Worm (Caenorhabditis elegans): ENCODE measurements around the gene kin-21.

Gene kin-21

DNA sequence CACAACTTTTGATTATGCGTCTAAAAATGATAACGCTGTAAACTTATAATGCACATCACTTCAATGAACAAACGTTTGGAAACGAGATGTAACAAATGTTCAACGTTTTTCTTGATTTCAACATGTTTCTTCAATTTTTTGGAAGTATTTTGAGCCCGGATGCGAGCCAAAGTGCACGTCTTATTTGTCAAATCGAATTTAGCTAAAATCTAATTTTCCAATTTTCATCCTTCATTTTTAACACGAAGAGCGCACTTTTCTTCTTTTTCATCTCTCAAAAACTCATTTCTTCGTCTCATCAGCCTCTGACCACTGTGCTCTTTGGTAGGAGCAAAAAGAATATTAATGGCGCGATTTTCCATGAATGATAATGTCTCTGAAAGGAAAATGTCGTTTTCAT lies 34.4 kb upstream of the kin-21 start (continued):
- TF ChIP-seq fkh-10 (GFP tag; optimal IDR thresholded peaks at IDR 0.05) = peak; percentile 52
- no peak for TF ChIP-seq mdl-1 (tag; optimal IDR thresholded peaks at IDR 0.05)
- TF ChIP-seq snpc-4 (tag; optimal IDR thresholded peaks at IDR 0.05) = no peak
- no peak for TF ChIP-seq rnt-1 (tag; optimal IDR thresholded peaks at IDR 0.05)
- no peak for TF ChIP-seq C34B4.2 (tag; optimal IDR thresholded peaks at IDR 0.05)
- no peak for TF ChIP-seq nhr-11 (tag; optimal IDR thresholded peaks at IDR 0.05)
- no peak for TF ChIP-seq xbp-1 (tag; optimal IDR thresholded peaks at IDR 0.05)
- TF ChIP-seq fkh-4 (tag; optimal IDR thresholded peaks at IDR 0.05; ENCODE audit: borderline replicate concordance) = no peak
- no peak for TF ChIP-seq zag-1 (tag; optimal IDR thresholded peaks at IDR 0.05)
- TF ChIP-seq unc-30 (tag; optimal IDR thresholded peaks at IDR 0.05) = no peak
- TF ChIP-seq nhr-84 (tag; optimal IDR thresholded peaks at IDR 0.05) = no peak
- TF ChIP-seq tlp-1 (tag; optimal IDR thresholded peaks at IDR 0.05) = no peak
- no peak for TF ChIP-seq nhr-237 (tag; optimal IDR thresholded peaks at IDR 0.05)
- TF ChIP-seq lsy-2 (tag; optimal IDR thresholded peaks at IDR 0.05) = no peak
- TF ChIP-seq ceh-63 (GFP tag; optimal IDR thresholded peaks at IDR 0.05) = no peak
- peak; percentile 8 for TF ChIP-seq nhr-47 (tag; optimal IDR thresholded peaks at IDR 0.05)
- no peak for TF ChIP-seq Y116A8C.19 (tag; optimal IDR thresholded peaks at IDR 0.05; ENCODE audit: borderline replicate concordance)
- TF ChIP-seq egl-13 (tag; optimal IDR thresholded peaks at IDR 0.05) = no peak
- no peak for TF ChIP-seq alr-1 (tag; optimal IDR thresholded peaks at IDR 0.05; ENCODE audit: borderline replicate concordance)
- TF ChIP-seq blmp-1 (tag; optimal IDR thresholded peaks at IDR 0.05) = no peak
- peak; percentile 46 for TF ChIP-seq ceh-8 (GFP tag; optimal IDR thresholded peaks at IDR 0.05)
- no peak for TF ChIP-seq C04F5.9 (tag; optimal IDR thresholded peaks at IDR 0.05)
- TF ChIP-seq elt-2 (tag; optimal IDR thresholded peaks at IDR 0.05) = no peak
- no peak for TF ChIP-seq egl-27 (tag; optimal IDR thresholded peaks at IDR 0.05)
- no peak for TF ChIP-seq sox-4 (tag; optimal IDR thresholded peaks at IDR 0.05)
- no peak for TF ChIP-seq pag-3 (tag; optimal IDR thresholded peaks at IDR 0.05; ENCODE audit: borderline replicate concordance, insufficient read depth)
- no peak for TF ChIP-seq elt-3 (tag; optimal IDR thresholded peaks at IDR 0.05)
- no peak for TF ChIP-seq pax-3 (tag; optimal IDR thresholded peaks at IDR 0.05)
- TF ChIP-seq ces-1 (GFP tag; optimal IDR thresholded peaks at IDR 0.05) = peak; percentile 72

DNA sequence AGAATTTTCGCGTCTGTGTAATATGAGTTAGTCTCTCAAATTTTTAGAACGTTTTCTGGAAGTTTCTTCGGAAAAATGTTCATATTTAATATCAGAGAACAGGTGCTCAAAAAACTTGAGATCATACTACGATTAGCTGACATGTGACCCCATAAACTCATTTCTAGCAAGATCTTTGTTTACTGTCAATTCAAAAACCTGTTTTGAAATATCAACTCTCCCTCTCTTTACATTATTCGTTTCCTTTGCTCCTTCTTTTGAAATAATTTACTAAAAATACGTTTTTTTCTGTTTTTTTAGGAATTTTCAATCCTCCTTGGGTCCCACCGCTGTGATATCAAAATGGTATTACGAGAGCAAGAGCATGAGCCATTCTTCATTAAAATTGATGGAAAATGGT lies 33.6 kb upstream of the kin-21 start, which contains the start of gene fat-4:
TSS of gene fat-4 (plus strand) at position 301 of the 400 bp plus-strand sequence.
- TF ChIP-seq lin-13 (GFP tag; optimal IDR thresholded peaks at IDR 0.05) (no peak), jun-1 (tag; optimal IDR thresholded peaks at IDR 0.05) (no peak), aha-1 (tag; optimal IDR thresholded peaks at IDR 0.05) (no peak), hlh-17 (GFP tag; optimal IDR thresholded peaks at IDR 0.05; ENCODE audit: borderline replicate concordance) (no peak), skn-1 (tag; optimal IDR thresholded peaks at IDR 0.05) (no peak), unc-30 (tag; optimal IDR thresholded peaks at IDR 0.05) (no peak), ceh-8 (GFP tag; optimal IDR thresholded peaks at IDR 0.05) (no peak), rnt-1 (tag; optimal IDR thresholded peaks at IDR 0.05) (no peak), lir-3 (tag; optimal IDR thresholded peaks at IDR 0.05; ENCODE audit: poor library complexity) (no peak), vab-15 (tag; optimal IDR thresholded peaks at IDR 0.05) (no peak), nhr-71 (tag; optimal IDR thresholded peaks at IDR 0.05) (no peak), elt-2 (tag; optimal IDR thresholded peaks at IDR 0.05) (no peak), mef-2 (tag; optimal IDR thresholded peaks at IDR 0.05) (no peak), F16B12.6 (tag; optimal IDR thresholded peaks at IDR 0.05) (no peak), sptf-1 (tag; optimal IDR thresholded peaks at IDR 0.05) (no peak), nhr-84 (tag; optimal IDR thresholded peaks at IDR 0.05) (no peak), ets-5 (GFP tag; IDR thresholded peaks at IDR 0.05) (no peak)

All from whole organism, L1 larva.